Worm (Caenorhabditis elegans): ENCODE data around the gene srab-18.

ce11 chrV:9835945-9836344 lies 35.3 kb downstream of the srab-18 start, which contains the start of gene sru-38:
- TF ChIP-seq sox-2 (GFP tag; IDR thresholded peaks at IDR 0.05) = no peak
- no peak for TF ChIP-seq pag-3 (tag; optimal IDR thresholded peaks at IDR 0.05; ENCODE audit: borderline replicate concordance)
- no peak for TF ChIP-seq fkh-10 (GFP tag; optimal IDR thresholded peaks at IDR 0.05)
- no peak for TF ChIP-seq hlh-8 (tag; optimal IDR thresholded peaks at IDR 0.05)

Data from whole organism, late embryonic.